Fruit fly (Drosophila melanogaster) whole organism, wandering third instar larva: ENCODE results near the gene rtv.

Experiments used
- Abd-B ChIP-seq: fragments of >200 bp; optimal IDR thresholded peaks from 2 replicates; lab custom pipeline; 2017; ENCODE audit warnings: missing biosample characterization, missing genetic modification characterization
- CG32264 ChIP-seq: fragments of 200-800 bp; sonication (Bioruptor generic); optimal IDR thresholded peaks from 2 replicates; lab custom pipeline; 2016; ENCODE audit warnings: missing biosample characterization, missing genetic modification characterization
- CG9705 ChIP-seq: fragments of 200-800 bp; sonication (Bioruptor generic); optimal IDR thresholded peaks from 2 replicates; lab custom pipeline; 2018; ENCODE audit warnings: missing biosample characterization, mild to moderate bottlenecking, missing genetic modification characterization
- CrebA ChIP-seq: fragments of 200-800 bp; sonication (Bioruptor generic); optimal IDR thresholded peaks from 2 replicates; lab custom pipeline; 2016; ENCODE audit warnings: missing biosample characterization, mild to moderate bottlenecking, missing genetic modification characterization, borderline replicate concordance
- Dfd ChIP-seq: fragments of >200 bp; optimal IDR thresholded peaks from 2 replicates; lab custom pipeline; 2017; ENCODE audit warnings: missing biosample characterization, missing genetic modification characterization
- Dif ChIP-seq: fragments of 200-275, 200-300 bp; sonication (Bioruptor generic); optimal IDR thresholded peaks from 2 replicates; lab custom pipeline; 2018; ENCODE audit warnings: missing biosample characterization, missing genetic modification characterization; ENCODE audit not compliant: partially characterized antibody
- GATAd ChIP-seq: sonication (Bioruptor generic); optimal IDR thresholded peaks from 2 replicates; lab custom pipeline; 2016; ENCODE audit warnings: missing biosample characterization, missing genetic modification characterization
- HLH106 ChIP-seq: fragments of 200-800 bp; optimal IDR thresholded peaks from 3 replicates; lab custom pipeline; 2019; ENCODE audit warnings: missing biosample characterization, mild to moderate bottlenecking, missing genetic modification characterization, moderate library complexity
- Hnf4 ChIP-seq: fragments of 200-800 bp; sonication (Bioruptor generic); optimal IDR thresholded peaks from 2 replicates; lab custom pipeline; 2016; ENCODE audit warnings: missing biosample characterization, mild to moderate bottlenecking, missing genetic modification characterization
- Hr78 ChIP-seq: fragments of >200 bp; optimal IDR thresholded peaks from 2 replicates; lab custom pipeline; 2017; ENCODE audit warnings: missing biosample characterization, missing genetic modification characterization
- Hr83 ChIP-seq: fragments of 200-300 bp; sonication (Bioruptor generic); optimal IDR thresholded peaks from 2 replicates; lab custom pipeline; 2016; ENCODE audit warnings: missing biosample characterization, mild to moderate bottlenecking, missing genetic modification characterization, moderate library complexity; ENCODE audit not compliant: poor library complexity, severe bottlenecking
- Jra ChIP-seq: sonication (Bioruptor generic); optimal IDR thresholded peaks from 2 replicates; lab custom pipeline; 2016; ENCODE audit warnings: missing biosample characterization, missing genetic modification characterization
- Mio ChIP-seq: sonication (Bioruptor generic); optimal IDR thresholded peaks from 2 replicates; lab custom pipeline; 2016; ENCODE audit warnings: missing biosample characterization, missing genetic modification characterization
- Myc ChIP-seq: fragments of >200 bp; optimal IDR thresholded peaks from 2 replicates; lab custom pipeline; 2017
- N ChIP-seq: fragments of >200 bp; optimal IDR thresholded peaks from 2 replicates; lab custom pipeline; 2018; ENCODE audit warnings: missing biosample characterization, missing external identifiers, missing genetic modification characterization
- OdsH ChIP-seq: fragments of 200-800 bp; sonication (Bioruptor generic); optimal IDR thresholded peaks from 2 replicates; lab custom pipeline; 2016; ENCODE audit warnings: missing biosample characterization, mild to moderate bottlenecking, missing genetic modification characterization
- Rel ChIP-seq, 2 experiments: fragments of 200-800 bp; sonication (Bioruptor generic) in 1 of 2; optimal IDR thresholded peaks; 2 replicates in 1 of 2; 3 replicates in 1 of 2; lab custom pipeline; 2016 to 2019; ENCODE audit warnings: mild to moderate bottlenecking in 2 of 2, missing biosample characterization in 2 of 2, missing genetic modification characterization in 2 of 2, moderate library complexity in 1 of 2
- Sp1 ChIP-seq: fragments of 200-800 bp; sonication (Bioruptor generic); optimal IDR thresholded peaks from 3 replicates; lab custom pipeline; 2019; ENCODE audit warnings: missing biosample characterization, mild to moderate bottlenecking, missing genetic modification characterization, moderate library complexity
- Vsx2 ChIP-seq: fragments of 200-300, 225-300 bp; sonication (Bioruptor generic); optimal IDR thresholded peaks from 2 replicates; lab custom pipeline; 2018; ENCODE audit warnings: missing biosample characterization, missing genetic modification characterization; ENCODE audit not compliant: partially characterized antibody
- br ChIP-seq: fragments of 200-800 bp; sonication (Bioruptor generic); optimal IDR thresholded peaks from 2 replicates; lab custom pipeline; 2016; ENCODE audit warnings: missing biosample characterization, missing genetic modification characterization
- brk ChIP-seq: fragments of 200-800 bp; sonication (Bioruptor generic); optimal IDR thresholded peaks from 2 replicates; lab custom pipeline; 2016; ENCODE audit warnings: missing biosample characterization, mild to moderate bottlenecking, missing genetic modification characterization
- dl ChIP-seq, 2 experiments: fragments of 175-275, 200-275 bp in 1 of 2; fragments of 200-275 bp in 1 of 2; sonication (Bioruptor generic); optimal IDR thresholded peaks; lab custom pipeline; 2018; ENCODE audit warnings: mild to moderate bottlenecking in 2 of 2, missing biosample characterization in 2 of 2, missing genetic modification characterization in 2 of 2, moderate library complexity in 2 of 2; ENCODE audit not compliant: partially characterized antibody in 2 of 2, insufficient read depth in 1 of 2
- dmrt93B ChIP-seq: fragments of 200-800 bp; sonication (Bioruptor generic); optimal IDR thresholded peaks from 2 replicates; lab custom pipeline; 2018; ENCODE audit warnings: missing biosample characterization, mild to moderate bottlenecking, missing genetic modification characterization
- dsf ChIP-seq: sonication (Bioruptor generic); optimal IDR thresholded peaks from 2 replicates; lab custom pipeline; 2016; ENCODE audit warnings: missing biosample characterization, missing genetic modification characterization, borderline replicate concordance
- ey ChIP-seq: fragments of 200-800 bp; sonication (Bioruptor generic); optimal IDR thresholded peaks from 2 replicates; lab custom pipeline; 2016; ENCODE audit warnings: missing biosample characterization, missing genetic modification characterization
- foxo ChIP-seq, 2 experiments: fragments of 200-800 bp; sonication (Bioruptor generic); optimal IDR thresholded peaks; 2 replicates in 1 of 2; 3 replicates in 1 of 2; lab custom pipeline; 2016 to 2017; ENCODE audit warnings: missing biosample characterization in 2 of 2, missing genetic modification characterization in 2 of 2
- fru ChIP-seq: fragments of 200-800 bp; sonication (Bioruptor generic); optimal IDR thresholded peaks from 3 replicates; lab custom pipeline; 2016; ENCODE audit warnings: missing biosample characterization, mild to moderate bottlenecking, missing genetic modification characterization
- h ChIP-seq: fragments of 200-800 bp; sonication (Bioruptor generic); optimal IDR thresholded peaks from 3 replicates; lab custom pipeline; 2016; ENCODE audit warnings: missing biosample characterization, mild to moderate bottlenecking, missing genetic modification characterization
- jim ChIP-seq: fragments of 175-275, 200-325 bp; sonication (Bioruptor generic); optimal IDR thresholded peaks from 2 replicates; lab custom pipeline; 2016; ENCODE audit warnings: missing biosample characterization, mild to moderate bottlenecking, missing genetic modification characterization
- lola ChIP-seq: fragments of >200 bp; optimal IDR thresholded peaks from 2 replicates; lab custom pipeline; 2017; ENCODE audit warnings: missing biosample characterization, missing genetic modification characterization
- pan ChIP-seq: fragments of >200 bp; optimal IDR thresholded peaks from 2 replicates; lab custom pipeline; 2017
- psq ChIP-seq: fragments of 200-800 bp; sonication (Bioruptor generic); optimal IDR thresholded peaks from 3 replicates; lab custom pipeline; 2017; ENCODE audit warnings: missing biosample characterization, mild to moderate bottlenecking, missing genetic modification characterization, moderate library complexity
- rgr ChIP-seq: fragments of 200-800 bp; sonication (Bioruptor generic); optimal IDR thresholded peaks from 3 replicates; lab custom pipeline; 2016; ENCODE audit warnings: missing biosample characterization, mild to moderate bottlenecking, missing genetic modification characterization
- sage ChIP-seq: fragments of 200-800 bp; sonication (Bioruptor generic); optimal IDR thresholded peaks from 2 replicates; lab custom pipeline; 2016; ENCODE audit warnings: missing biosample characterization, mild to moderate bottlenecking, missing genetic modification characterization
- sv ChIP-seq: fragments of 200-800 bp; sonication (Bioruptor generic); optimal IDR thresholded peaks from 3 replicates; lab custom pipeline; 2016; ENCODE audit warnings: missing biosample characterization, missing genetic modification characterization
- tai ChIP-seq: sonication (Bioruptor generic); optimal IDR thresholded peaks from 2 replicates; lab custom pipeline; 2016; ENCODE audit warnings: missing biosample characterization, missing genetic modification characterization
- usp ChIP-seq: fragments of >200 bp; optimal IDR thresholded peaks from 2 replicates; lab custom pipeline; 2017; ENCODE audit warnings: missing biosample characterization, missing genetic modification characterization
- woc ChIP-seq: sonication (Bioruptor generic); optimal IDR thresholded peaks from 2 replicates; lab custom pipeline; 2016; ENCODE audit warnings: missing biosample characterization, mild to moderate bottlenecking, missing genetic modification characterization

The rtv gene

dm6 chrX:11136587-11137512, 16.9 kb downstream of the rtv start, which contains the start of gene Klp10A:
Gene Klp10A (minus strand): TSS chrX:11137118.
- TF ChIP-seq brk (GFP tag; lab: Kevin White, UChicago) (no peak), OdsH (GFP tag; lab: Kevin White, UChicago) (no peak), CG32264 (no peak), Hr78 (GFP tag; lab: Kevin White, UChicago) (no peak), h (GFP tag; lab: Kevin White, UChicago) (no peak), Sp1 (GFP tag; lab: Kevin White, UChicago) (no peak), rgr (GFP tag; lab: Kevin White, UChicago) (peak; percentile 51), pan (lab: Kevin White, UChicago) (no peak), HLH106 (tag; lab: Kevin White, UChicago) (peak; percentile 38), Rel (GFP tag; optimal IDR thresholded peaks at IDR 0.05; lab: Kevin White, UChicago) (no peak), Rel (tag; optimal IDR thresholded peaks at IDR 0.05; lab: Kevin White, UChicago) (peak; percentile 22), Dfd (GFP tag; lab: Kevin White, UChicago) (no peak), Myc (lab: Kevin White, UChicago) (peak; percentile 25), Jra (GFP tag; lab: Kevin White, UChicago) (no peak), tai (GFP tag; lab: Kevin White, UChicago) (no peak), lola (GFP tag; lab: Kevin White, UChicago) (no peak), jim (GFP tag; lab: Kevin White, UChicago) (no peak), dsf (no peak), fru (GFP tag; lab: Kevin White, UChicago) (peak; percentile 36), br (GFP tag; lab: Kevin White, UChicago) (peak; percentile 21), woc (no peak), Hr83 (GFP tag; lab: Kevin White, UChicago) (no peak), sv (GFP tag; lab: Kevin White, UChicago) (no peak), Hnf4 (GFP tag; lab: Kevin White, UChicago) (no peak), ey (GFP tag; lab: Kevin White, UChicago) (no peak), foxo (GFP tag; optimal IDR thresholded peaks at IDR 0.05; lab: Kevin White, UChicago) (peak in 1 of 2 experiments; percentile 56), N (GFP tag; lab: Kevin White, UChicago) (peak; percentile 28), usp (no peak), dl (GFP tag; optimal IDR thresholded peaks at IDR 0.05; lab: Kevin White, UChicago; ENCODE audit: insufficient read depth in 1 of 2, partially characterized antibody in 2 of 2) (no peak), GATAd (GFP tag; lab: Kevin White, UChicago) (no peak), psq (no peak), dmrt93B (GFP tag; lab: Kevin White, UChicago) (no peak), Vsx2 (GFP tag; lab: Kevin White, UChicago) (no peak), Dif (GFP tag; lab: Kevin White, UChicago) (no peak), sage (no peak), Abd-B (GFP tag; lab: Kevin White, UChicago) (no peak), CrebA (GFP tag; lab: Kevin White, UChicago) (no peak), CG9705 (GFP tag; lab: Kevin White, UChicago) (no peak), Mio (GFP tag; lab: Kevin White, UChicago) (no peak)
